Worm (Caenorhabditis elegans) whole organism, late embryonic: Measurements from ENCODE around the gene col-44.

ENCODE experiments used
- C08G9.2 ChIP-seq: sonication (generic microtip); optimal IDR thresholded peaks from 2 replicates; lab custom pipeline; 2016; ENCODE audit warnings: mild to moderate bottlenecking, missing genetic modification characterization, moderate library complexity, missing compliant biosample characterization
- Y22D7AL.16 ChIP-seq: sonication (generic microtip); optimal IDR thresholded peaks from 2 replicates; lab custom pipeline; 2016; ENCODE audit warnings: missing genetic modification characterization, missing compliant biosample characterization
- ama-1 ChIP-seq: fragments of 150-350 bp; optimal IDR thresholded peaks from 2 replicates; lab custom pipeline; 2014
- ceh-14 ChIP-seq: sonication (generic microtip); optimal IDR thresholded peaks from 2 replicates; lab custom pipeline; 2016; ENCODE audit warnings: missing genotype, missing genetic modification characterization, missing compliant biosample characterization
- ceh-18 ChIP-seq: sonication (generic microtip); optimal IDR thresholded peaks from 2 replicates; lab custom pipeline; 2016; ENCODE audit warnings: missing genetic modification characterization, missing compliant biosample characterization
- ceh-19 ChIP-seq: fragments of 200-800 bp; sonication (Bioruptor generic); optimal IDR thresholded peaks from 2 replicates; lab custom pipeline; 2018; ENCODE audit warnings: mild to moderate bottlenecking, missing genetic modification characterization, missing compliant biosample characterization
- ceh-2 ChIP-seq: sonication (generic microtip); optimal IDR thresholded peaks from 2 replicates; lab custom pipeline; 2016; ENCODE audit warnings: missing genotype, missing genetic modification characterization, missing compliant biosample characterization
- ceh-22 ChIP-seq: sonication (generic microtip); optimal IDR thresholded peaks from 2 replicates; lab custom pipeline; 2017; ENCODE audit warnings: missing biosample characterization, missing genetic modification characterization
- ceh-24 ChIP-seq: sonication (generic microtip); optimal IDR thresholded peaks from 2 replicates; lab custom pipeline; 2016; ENCODE audit warnings: mild to moderate bottlenecking, missing genetic modification characterization, missing compliant biosample characterization
- ceh-31 ChIP-seq: sonication (generic microtip); optimal IDR thresholded peaks from 2 replicates; lab custom pipeline; 2016; ENCODE audit warnings: missing genetic modification characterization, missing compliant biosample characterization
- ceh-34 ChIP-seq: sonication (generic microtip); optimal IDR thresholded peaks from 2 replicates; lab custom pipeline; 2016; ENCODE audit warnings: mild to moderate bottlenecking, missing genetic modification characterization, missing compliant biosample characterization
- ceh-48 ChIP-seq: sonication (generic microtip); optimal IDR thresholded peaks from 2 replicates; lab custom pipeline; 2016; ENCODE audit warnings: missing genetic modification characterization, inconsistent platforms, missing compliant biosample characterization
- ceh-6 ChIP-seq: fragments of 200-800 bp; sonication (Bioruptor generic); optimal IDR thresholded peaks from 2 replicates; lab custom pipeline; 2018; ENCODE audit warnings: mild to moderate bottlenecking, missing genetic modification characterization, missing compliant biosample characterization
- ceh-9 ChIP-seq: sonication (generic microtip); optimal IDR thresholded peaks from 2 replicates; lab custom pipeline; 2016; ENCODE audit warnings: mild to moderate bottlenecking, missing genetic modification characterization, inconsistent platforms, missing compliant biosample characterization
- dve-1 ChIP-seq: sonication (generic microtip); optimal IDR thresholded peaks from 2 replicates; lab custom pipeline; 2017; ENCODE audit warnings: antibody characterized with exemption, mild to moderate bottlenecking, missing genetic modification characterization, missing compliant biosample characterization
- elt-4 ChIP-seq: sonication (generic microtip); optimal IDR thresholded peaks from 2 replicates; lab custom pipeline; 2016; ENCODE audit warnings: missing genetic modification characterization, missing compliant biosample characterization
- ets-4 ChIP-seq: sonication (generic microtip); optimal IDR thresholded peaks from 2 replicates; lab custom pipeline; 2016; ENCODE audit warnings: missing genetic modification characterization, missing compliant biosample characterization
- eyg-1 ChIP-seq: sonication (generic microtip); optimal IDR thresholded peaks from 2 replicates; lab custom pipeline; 2016; ENCODE audit warnings: missing genotype, missing genetic modification characterization, missing compliant biosample characterization
- fax-1 ChIP-seq: sonication (generic microtip); optimal IDR thresholded peaks from 2 replicates; lab custom pipeline; 2016; ENCODE audit warnings: missing genotype, missing genetic modification characterization, missing compliant biosample characterization
- fkh-10 ChIP-seq: fragments of 150-350 bp; optimal IDR thresholded peaks from 2 replicates; lab custom pipeline; 2014; ENCODE audit warnings: missing biosample characterization, missing genetic modification reagents, missing genetic modification characterization
- fkh-6 ChIP-seq: sonication (generic microtip); optimal IDR thresholded peaks from 2 replicates; lab custom pipeline; 2016; ENCODE audit warnings: missing genetic modification characterization, missing compliant biosample characterization
- gmeb-2 ChIP-seq: sonication (generic microtip); optimal IDR thresholded peaks from 2 replicates; lab custom pipeline; 2016; ENCODE audit warnings: missing genetic modification characterization, inconsistent platforms, missing compliant biosample characterization
- hlh-30 ChIP-seq: sonication (generic microtip); optimal IDR thresholded peaks from 2 replicates; lab custom pipeline; 2017; ENCODE audit warnings: antibody characterized with exemption, missing genetic modification characterization, missing compliant biosample characterization; ENCODE audit not compliant: insufficient read depth
- hlh-6 ChIP-seq: sonication (generic microtip); optimal IDR thresholded peaks from 2 replicates; lab custom pipeline; 2016; ENCODE audit warnings: missing genotype, missing genetic modification characterization, missing compliant biosample characterization
- hlh-8 ChIP-seq: sonication (generic microtip); optimal IDR thresholded peaks from 2 replicates; lab custom pipeline; 2016; ENCODE audit warnings: missing genotype, missing genetic modification characterization, missing compliant biosample characterization
- lim-6 ChIP-seq: sonication (generic microtip); optimal IDR thresholded peaks from 2 replicates; lab custom pipeline; 2016; ENCODE audit warnings: missing genetic modification characterization, missing compliant biosample characterization
- lin-11 ChIP-seq: fragments of 200-800 bp; sonication (Bioruptor generic); optimal IDR thresholded peaks from 2 replicates; lab custom pipeline; 2018; ENCODE audit warnings: mild to moderate bottlenecking, missing genetic modification characterization, missing compliant biosample characterization
- mec-3 ChIP-seq: sonication (generic microtip); optimal IDR thresholded peaks from 2 replicates; lab custom pipeline; 2016; ENCODE audit warnings: borderline replicate concordance, missing genetic modification characterization, missing compliant biosample characterization
- nfya-1 ChIP-seq: sonication (generic microtip); optimal IDR thresholded peaks from 2 replicates; lab custom pipeline; 2017; ENCODE audit warnings: missing genetic modification characterization, mild to moderate bottlenecking, missing compliant biosample characterization, antibody characterized with exemption, moderate library complexity
- nhr-11 ChIP-seq: fragments of 150-350 bp; optimal IDR thresholded peaks from 2 replicates; lab custom pipeline; 2014; ENCODE audit warnings: missing biosample characterization, missing genetic modification characterization
- nhr-232 ChIP-seq: sonication (generic microtip); optimal IDR thresholded peaks from 2 replicates; lab custom pipeline; 2016; ENCODE audit warnings: missing genetic modification characterization, missing compliant biosample characterization
- npax-4 ChIP-seq: sonication (generic microtip); optimal IDR thresholded peaks from 2 replicates; lab custom pipeline; 2016; ENCODE audit warnings: missing genetic modification characterization, missing compliant biosample characterization
- pat-9 ChIP-seq: fragments of 200-800 bp; sonication (Bioruptor generic); optimal IDR thresholded peaks from 2 replicates; lab custom pipeline; 2018; ENCODE audit warnings: mild to moderate bottlenecking, missing genetic modification characterization, moderate library complexity, missing compliant biosample characterization
- pha-2 ChIP-seq: sonication (generic microtip); optimal IDR thresholded peaks from 2 replicates; lab custom pipeline; 2017; ENCODE audit warnings: mild to moderate bottlenecking, missing genetic modification characterization, missing compliant biosample characterization
- pha-4 ChIP-seq: fragments of 150-350 bp; optimal IDR thresholded peaks from 2 replicates; lab custom pipeline; 2018; ENCODE audit warnings: missing biosample characterization, missing genetic modification reagents, missing genetic modification characterization
- pros-1 ChIP-seq: fragments of 150-350 bp; optimal IDR thresholded peaks from 2 replicates; lab custom pipeline; 2014; ENCODE audit warnings: missing biosample characterization, missing genetic modification reagents, missing genetic modification characterization
- ref-2 ChIP-seq: sonication (generic microtip); optimal IDR thresholded peaks from 2 replicates; lab custom pipeline; 2016; ENCODE audit warnings: missing genetic modification characterization, missing compliant biosample characterization
- sdc-2 ChIP-seq: sonication (generic microtip); optimal IDR thresholded peaks from 2 replicates; lab custom pipeline; 2016; ENCODE audit warnings: missing genotype, missing genetic modification characterization, missing compliant biosample characterization
- sox-2 ChIP-seq: fragments of 200-800 bp; sonication (Bioruptor generic); IDR thresholded peaks from 2 replicates; pipeline ENCODE4 v1.3.6; 2022; ENCODE audit warnings: missing genetic modification reagents, missing genetic modification characterization, missing compliant biosample characterization
- sox-4 ChIP-seq: sonication (generic microtip); optimal IDR thresholded peaks from 2 replicates; lab custom pipeline; 2017; ENCODE audit warnings: mild to moderate bottlenecking, missing genetic modification characterization, inconsistent platforms, missing compliant biosample characterization
- tbx-2 ChIP-seq: sonication (generic microtip); optimal IDR thresholded peaks from 2 replicates; lab custom pipeline; 2016; ENCODE audit warnings: missing genetic modification characterization, missing compliant biosample characterization
- ttx-3 ChIP-seq: sonication (generic microtip); optimal IDR thresholded peaks from 2 replicates; lab custom pipeline; 2016; ENCODE audit warnings: missing genetic modification reagents, missing genetic modification characterization, missing compliant biosample characterization
- zip-5 ChIP-seq: sonication (generic microtip); optimal IDR thresholded peaks from 2 replicates; lab custom pipeline; 2016; ENCODE audit warnings: missing genetic modification characterization, missing compliant biosample characterization
- ztf-16 ChIP-seq: sonication (generic microtip); optimal IDR thresholded peaks from 2 replicates; lab custom pipeline; 2017; ENCODE audit warnings: missing genetic modification characterization, missing compliant biosample characterization

col-44 gene

DNA sequence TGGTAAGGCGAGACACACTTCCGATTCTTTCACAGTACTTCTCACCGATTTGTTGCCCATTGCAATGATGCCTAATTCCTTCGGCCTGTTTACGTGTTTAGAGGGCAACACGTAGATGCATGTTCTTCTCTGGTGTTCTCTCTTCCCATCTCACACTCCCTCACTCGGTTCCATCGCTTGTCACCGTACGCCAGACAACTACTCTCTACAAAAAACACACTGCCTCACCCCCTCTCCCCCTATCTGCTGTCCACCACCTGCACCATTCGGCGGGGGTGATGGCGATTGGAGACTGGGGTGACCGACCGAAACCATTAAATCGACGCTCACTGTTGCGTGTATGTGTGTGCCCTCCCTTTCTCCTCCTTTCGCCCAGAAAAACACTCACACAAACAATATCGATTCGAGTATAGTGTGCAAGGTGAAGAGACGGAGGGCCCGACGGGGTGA, 7.4 kb upstream of the col-44 start (continued):
- no peak for TF ChIP-seq npax-4 (tag; lab: Kevin White, UChicago)
- no peak for TF ChIP-seq ceh-24 (tag; lab: Kevin White, UChicago)
- TF ChIP-seq ceh-2, result peak; percentile 37
- no peak for TF ChIP-seq lin-11
- TF ChIP-seq fkh-10, result no peak
- peak; percentile 52 for TF ChIP-seq ceh-22
- TF ChIP-seq sdc-2 (tag; lab: Kevin White, UChicago), result peak; percentile 82
- peak; percentile 90 for TF ChIP-seq ref-2 (tag; lab: Kevin White, UChicago)
- TF ChIP-seq pha-2 (tag; lab: Kevin White, UChicago), result no peak
- TF ChIP-seq elt-4 (tag; lab: Kevin White, UChicago), result no peak
- peak; percentile 86 for TF ChIP-seq tbx-2 (tag; lab: Kevin White, UChicago)
- TF ChIP-seq ceh-48 (tag; lab: Kevin White, UChicago), result peak; percentile 55
- peak; percentile 46 for TF ChIP-seq hlh-30 (tag; lab: Kevin White, UChicago)
- TF ChIP-seq nhr-11 (tag; lab: Kevin White, UChicago), result no peak
- TF ChIP-seq fax-1, result no peak
- TF ChIP-seq pros-1, result peak; percentile 52
- peak; percentile 70 for TF ChIP-seq nfya-1 (tag; lab: Kevin White, UChicago)
- no peak for TF ChIP-seq ceh-9 (tag; lab: Kevin White, UChicago)
- TF ChIP-seq fkh-6, result no peak
- no peak for TF ChIP-seq gmeb-2 (tag; lab: Kevin White, UChicago)
- TF ChIP-seq ama-1 (lab: Kevin White, UChicago), result no peak
- no peak for TF ChIP-seq ttx-3 (tag; lab: Kevin White, UChicago)
- TF ChIP-seq hlh-6 (tag; lab: Kevin White, UChicago), result peak; percentile 70
- peak; percentile 2 for TF ChIP-seq ceh-14 (tag; lab: Kevin White, UChicago)
- TF ChIP-seq ceh-19 (GFP tag; lab: Kevin White, UChicago), result no peak
- peak; percentile 25 for TF ChIP-seq sox-4 (tag; lab: Kevin White, UChicago)
- TF ChIP-seq nhr-232 (tag; lab: Kevin White, UChicago), result peak; percentile 25
- peak; percentile 47 for TF ChIP-seq hlh-8 (tag; lab: Kevin White, UChicago)
- peak; percentile 44 for TF ChIP-seq ceh-6 (GFP tag; lab: Kevin White, UChicago)

DNA sequence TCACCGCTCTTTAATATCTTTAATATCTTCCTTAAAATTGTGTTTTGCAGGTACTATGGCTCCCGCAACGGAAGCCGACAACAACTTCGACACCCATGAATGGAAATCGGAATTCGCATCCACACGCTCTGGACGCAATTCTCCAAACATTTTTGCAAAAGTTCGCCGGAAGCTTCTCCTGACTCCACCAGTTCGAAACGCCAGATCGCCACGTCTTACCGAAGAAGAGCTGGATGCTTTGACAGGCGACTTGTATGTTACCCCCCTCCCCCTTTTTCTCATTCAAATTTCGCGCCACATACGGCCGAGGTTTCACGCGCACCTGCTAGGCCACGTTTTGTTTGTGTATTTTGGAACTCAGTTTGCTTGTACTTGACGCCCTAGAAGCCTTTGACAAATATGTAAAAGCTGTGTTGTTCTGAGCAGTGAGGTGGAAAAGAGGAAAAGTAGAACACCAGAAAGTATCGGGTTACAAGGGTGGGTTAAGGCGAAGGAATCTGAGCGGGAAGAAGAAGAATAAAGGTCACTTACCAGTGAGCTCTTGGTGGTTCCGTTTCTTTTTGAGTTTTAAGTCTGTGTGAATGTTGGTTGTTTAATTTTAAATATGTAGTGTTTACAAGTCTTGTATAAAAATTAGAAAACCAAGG, 6.4 kb upstream of the col-44 start, which contains the start of gene unc-84:
unc-84 (plus strand) TSS at position 51 of the 647 bp plus-strand sequence.
- TF ChIP-seq ref-2 (tag; lab: Kevin White, UChicago) (peak; percentile 34), pros-1 (peak; percentile 7), dve-1 (tag; lab: Kevin White, UChicago) (no peak), mec-3 (tag; lab: Kevin White, UChicago) (no peak), ceh-31 (tag; lab: Kevin White, UChicago) (peak; percentile 64), pha-4 (tag; lab: Kevin White, UChicago) (no peak), ceh-34 (tag; lab: Kevin White, UChicago) (peak; percentile 97), C08G9.2 (tag; lab: Kevin White, UChicago) (peak; percentile 72), sdc-2 (tag; lab: Kevin White, UChicago) (peak; percentile 52), ets-4 (tag; lab: Kevin White, UChicago) (peak; percentile 32), nhr-232 (tag; lab: Kevin White, UChicago) (no peak), ceh-2 (peak; percentile 28), tbx-2 (tag; lab: Kevin White, UChicago) (peak; percentile 53)

ce11 chrX:13589735-13590134, 1.5 kb upstream of the col-44 start, which contains the start of gene col-9:
Gene col-9, plus strand, starts transcription at chrX:13590035.
- TF ChIP-seq eyg-1 (tag; lab: Kevin White, UChicago) (no peak), C08G9.2 (tag; lab: Kevin White, UChicago) (no peak), fkh-10 (no peak), hlh-8 (tag; lab: Kevin White, UChicago) (no peak), lim-6 (tag; lab: Kevin White, UChicago) (no peak), ztf-16 (tag; lab: Kevin White, UChicago) (no peak), sox-2 (GFP tag; lab: Robert Waterston, UW) (no peak), Y22D7AL.16 (tag; lab: Kevin White, UChicago) (no peak), zip-5 (tag; lab: Kevin White, UChicago) (no peak), ceh-18 (no peak), ttx-3 (tag; lab: Kevin White, UChicago) (no peak), ref-2 (tag; lab: Kevin White, UChicago) (no peak), pat-9 (tag; lab: Kevin White, UChicago) (no peak), pha-2 (tag; lab: Kevin White, UChicago) (no peak)
